Fruit fly (Drosophila melanogaster) whole organism, adult: Measurements from ENCODE around the gene CG43245.

Source experiments
- CG11617 ChIP-seq: fragments of 200-800 bp; sonication (Bioruptor generic); optimal IDR thresholded peaks from 2 replicates; lab custom pipeline; 2017; ENCODE audit warnings: mild to moderate bottlenecking, missing biosample characterization, missing genetic modification reagents, missing genetic modification characterization
- CG12768 ChIP-seq: fragments of 200-800 bp; sonication (Bioruptor generic); optimal IDR thresholded peaks from 2 replicates; lab custom pipeline; 2017; ENCODE audit warnings: missing biosample characterization, missing genetic modification characterization, mild to moderate bottlenecking, moderate library complexity, missing genetic modification reagents
- CG14711 ChIP-seq: fragments of 200-800 bp; sonication (Bioruptor generic); optimal IDR thresholded peaks from 2 replicates; lab custom pipeline; 2018; ENCODE audit warnings: missing biosample characterization, mild to moderate bottlenecking, missing genetic modification characterization, moderate library complexity
- CG1620 ChIP-seq: fragments of 200-800 bp; sonication (Bioruptor generic); optimal IDR thresholded peaks from 2 replicates; lab custom pipeline; 2016; ENCODE audit warnings: missing biosample characterization, missing genetic modification characterization
- CG33017 ChIP-seq: fragments of 200-800 bp; sonication (Bioruptor generic); optimal IDR thresholded peaks from 2 replicates; lab custom pipeline; 2018; ENCODE audit warnings: missing biosample characterization, mild to moderate bottlenecking, missing genetic modification characterization, moderate library complexity
- CG5204 ChIP-seq: fragments of 200-800 bp; sonication (Bioruptor generic); optimal IDR thresholded peaks from 2 replicates; lab custom pipeline; 2016; ENCODE audit warnings: missing biosample characterization, missing genetic modification characterization
- CG7045 ChIP-seq: fragments of 200-800 bp; sonication (Bioruptor generic); optimal IDR thresholded peaks from 2 replicates; lab custom pipeline; 2017; ENCODE audit warnings: missing biosample characterization, mild to moderate bottlenecking, missing genetic modification characterization
- CG7101 ChIP-seq: fragments of 200-800 bp; sonication (Bioruptor generic); optimal IDR thresholded peaks from 2 replicates; lab custom pipeline; 2018; ENCODE audit warnings: missing biosample characterization, mild to moderate bottlenecking, missing genetic modification characterization, moderate library complexity
- Clk ChIP-seq: fragments of 200-800 bp; sonication (Bioruptor generic); optimal IDR thresholded peaks from 2 replicates; lab custom pipeline; 2017; ENCODE audit warnings: missing biosample characterization, missing genetic modification characterization
- Crg-1 ChIP-seq: fragments of 200-800 bp; sonication (Bioruptor generic); optimal IDR thresholded peaks from 2 replicates; lab custom pipeline; 2016; ENCODE audit warnings: missing biosample characterization, missing genetic modification characterization
- Hr96 ChIP-seq: fragments of 200-800 bp; sonication (Bioruptor generic); optimal IDR thresholded peaks from 2 replicates; lab custom pipeline; 2016; ENCODE audit warnings: missing biosample characterization, missing genetic modification characterization
- Mnt ChIP-seq: fragments of 200-800 bp; sonication (Bioruptor generic); optimal IDR thresholded peaks from 2 replicates; lab custom pipeline; 2016; ENCODE audit warnings: missing biosample characterization, mild to moderate bottlenecking, missing genetic modification characterization
- bab1 ChIP-seq: fragments of 200-800 bp; sonication (Bioruptor generic); optimal IDR thresholded peaks from 3 replicates; lab custom pipeline; 2019; ENCODE audit warnings: missing biosample characterization, mild to moderate bottlenecking, missing genetic modification characterization, moderate library complexity
- cic ChIP-seq: fragments of 200-800 bp; sonication (Bioruptor generic); optimal IDR thresholded peaks from 2 replicates; lab custom pipeline; 2017; ENCODE audit warnings: missing biosample characterization, mild to moderate bottlenecking, missing genetic modification characterization, moderate library complexity
- cnc ChIP-seq, 2 experiments: fragments of >200 bp; optimal IDR thresholded peaks; 2 replicates each; lab custom pipeline; 2017
- kay ChIP-seq: fragments of 200-800 bp; sonication (Bioruptor generic); peaks from one replicate; lab custom pipeline; 2016; ENCODE audit warnings: missing biosample characterization, missing genetic modification characterization, borderline replicate concordance
- ovo ChIP-seq: fragments of 200-800 bp; sonication (Bioruptor generic); optimal IDR thresholded peaks from 2 replicates; lab custom pipeline; 2016; ENCODE audit warnings: missing biosample characterization, missing genetic modification characterization
- pad ChIP-seq: fragments of 200-800 bp; sonication (Bioruptor generic); optimal IDR thresholded peaks from 3 replicates; lab custom pipeline; 2017; ENCODE audit warnings: missing biosample characterization, missing genetic modification characterization, mild to moderate bottlenecking, moderate library complexity, missing genetic modification reagents
- tj ChIP-seq: fragments of 200-800 bp; sonication (Bioruptor generic); optimal IDR thresholded peaks from 3 replicates; lab custom pipeline; 2017; ENCODE audit warnings: missing biosample characterization, mild to moderate bottlenecking, missing genetic modification characterization, moderate library complexity
- toe ChIP-seq: fragments of 200-800 bp; sonication (Bioruptor generic); optimal IDR thresholded peaks from 2 replicates; lab custom pipeline; 2016; ENCODE audit warnings: missing biosample characterization, missing genetic modification characterization

Gene CG43245

DNA sequence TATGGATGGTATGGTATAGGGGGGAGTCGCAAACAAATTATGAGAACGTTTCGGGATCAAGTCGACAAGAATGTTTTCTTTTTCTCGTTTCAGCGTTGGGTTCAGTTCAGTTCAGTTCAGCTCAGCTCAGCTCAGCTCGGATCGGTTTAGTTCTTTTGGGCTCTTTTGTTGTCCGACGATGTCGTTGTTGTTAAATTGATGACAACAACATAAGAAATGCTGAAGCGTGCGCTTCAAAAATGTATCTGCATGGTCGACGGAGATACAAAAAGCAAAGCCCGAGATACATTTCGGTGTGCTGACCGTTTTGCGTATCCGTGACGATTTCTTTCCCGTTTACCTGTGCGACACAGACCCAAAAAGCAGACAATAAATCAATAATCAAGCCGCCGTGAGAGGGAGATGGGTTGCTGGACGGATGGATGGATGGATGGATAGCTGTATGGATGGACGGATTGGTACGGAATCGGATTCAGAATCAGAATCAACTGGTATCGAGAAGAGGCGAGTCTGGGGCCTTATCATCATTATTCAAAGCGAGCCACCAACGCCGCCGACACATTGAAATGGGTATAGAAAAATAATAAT is at the start of gene CG43245:
TSS of gene CG43245 (plus strand) at position 310 of the 588 bp plus-strand sequence.
- no peak for TF ChIP-seq CG1620 (GFP tag; lab: Kevin White, UChicago)
- no peak for TF ChIP-seq CG7101
- TF ChIP-seq ovo (GFP tag; lab: Kevin White, UChicago) = no peak
- TF ChIP-seq Clk = no peak
- no peak for TF ChIP-seq bab1
- no peak for TF ChIP-seq CG33017 (tag; lab: Kevin White, UChicago)

DNA sequence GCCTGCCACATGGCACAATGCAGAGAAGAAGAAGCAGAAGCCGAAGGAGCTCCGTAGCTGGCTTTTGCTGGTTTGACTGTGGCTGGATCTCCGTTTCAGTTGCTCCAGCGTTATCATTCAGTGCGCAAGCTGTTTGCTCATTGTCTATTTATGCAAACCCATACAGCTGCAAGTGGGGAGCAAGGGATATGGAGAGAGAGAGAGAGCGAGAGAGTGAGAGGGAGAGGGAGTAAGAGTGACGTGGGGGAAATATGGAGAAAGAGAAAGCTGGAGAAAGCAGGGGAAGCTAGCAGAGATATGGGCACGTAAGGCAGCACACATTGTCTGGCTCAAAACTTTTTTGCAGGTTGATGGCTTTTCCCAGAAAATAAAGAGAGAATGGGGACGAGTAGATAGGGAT is 49.1 kb upstream of the CG43245 start:
- no peak for TF ChIP-seq CG5204 (GFP tag; lab: Kevin White, UChicago)
- no peak for TF ChIP-seq cnc (optimal IDR thresholded peaks at IDR 0.05; lab: Kevin White, UChicago)
- TF ChIP-seq CG12768 (GFP tag; lab: Kevin White, UChicago) = no peak
- TF ChIP-seq Mnt (GFP tag; lab: Kevin White, UChicago) = no peak

DNA sequence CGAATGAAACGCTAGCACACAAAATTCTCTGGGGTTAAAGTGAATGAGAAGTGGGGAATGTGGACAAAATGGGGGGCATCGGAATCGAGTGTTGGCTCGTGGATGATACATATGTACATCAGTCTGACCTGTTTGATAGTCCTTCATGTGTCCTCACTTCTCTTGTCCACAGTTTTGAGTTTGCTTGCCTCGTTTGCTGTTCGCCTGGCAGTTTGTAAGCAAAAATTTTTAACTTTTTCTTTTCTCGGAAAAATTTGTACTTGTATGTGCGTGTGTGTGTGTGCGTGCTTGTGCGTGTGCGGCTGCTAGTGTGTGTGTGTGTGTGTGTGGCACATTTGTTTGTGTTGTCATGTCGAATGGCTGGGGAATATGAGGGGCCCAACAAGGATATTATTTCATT is 48.1 kb upstream of the CG43245 start:
- no peak for TF ChIP-seq Hr96 (GFP tag; lab: Kevin White, UChicago)
- TF ChIP-seq kay (GFP tag; lab: Kevin White, UChicago) = no peak
- no peak for TF ChIP-seq cic (GFP tag; lab: Kevin White, UChicago)
- TF ChIP-seq CG7045 (GFP tag; lab: Kevin White, UChicago) = no peak
- no peak for TF ChIP-seq Clk

DNA sequence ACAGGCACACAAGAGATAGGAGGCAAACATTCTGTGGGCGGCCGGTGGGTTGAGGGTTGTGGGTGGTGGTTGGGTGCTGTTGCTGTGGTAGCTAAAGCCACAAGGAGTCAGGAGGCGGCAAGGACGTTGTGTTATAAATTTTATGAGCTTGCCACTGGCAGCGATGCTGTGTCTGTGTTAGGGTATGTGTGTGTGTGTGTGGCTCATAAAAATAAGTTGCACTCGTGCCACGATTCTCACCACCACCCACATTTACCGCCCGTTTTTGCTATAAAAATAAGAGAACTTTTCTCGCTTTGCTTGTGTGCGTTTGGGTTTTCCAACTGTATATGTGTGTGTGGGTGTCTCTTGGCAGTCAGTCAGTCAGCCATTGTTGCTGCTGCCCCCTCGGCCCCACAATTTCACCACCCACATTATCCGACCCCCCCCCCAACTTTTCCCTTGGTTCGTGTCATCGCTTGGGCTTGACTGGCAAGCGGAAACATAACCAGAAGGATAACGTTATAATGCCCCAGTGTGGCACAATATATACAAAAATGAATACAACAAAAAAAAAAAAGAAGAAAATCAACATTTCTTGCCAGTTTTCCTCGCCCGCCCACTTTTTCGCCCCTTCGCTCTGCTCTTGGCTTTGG is 46.8 kb upstream of the CG43245 start:
- no peak for TF ChIP-seq bab1

DNA sequence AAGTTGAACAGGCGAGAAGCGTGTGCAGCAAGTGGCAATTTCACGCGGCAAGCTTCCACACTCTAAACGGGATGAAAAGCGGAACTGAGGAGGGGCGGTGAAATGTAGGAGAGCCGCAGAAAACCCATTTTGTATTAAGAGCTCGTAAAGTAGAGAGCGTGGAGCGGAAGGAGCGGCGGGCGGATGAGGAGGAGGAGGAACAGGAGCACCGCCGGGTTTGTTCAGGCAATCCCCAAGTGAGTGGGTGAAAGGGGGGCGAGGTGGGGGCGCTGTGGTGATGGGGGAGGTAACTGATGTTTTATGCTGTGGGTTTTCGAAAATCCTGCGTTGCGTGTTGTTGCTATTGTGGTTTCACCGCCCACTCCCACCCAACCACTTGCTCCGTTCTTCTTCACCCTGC is 44.6 kb upstream of the CG43245 start:
- no peak for TF ChIP-seq CG14711 (tag; lab: Kevin White, UChicago)
- TF ChIP-seq Crg-1 (GFP tag; lab: Kevin White, UChicago) = no peak
- TF ChIP-seq CG5204 (GFP tag; lab: Kevin White, UChicago) = no peak
- no peak for TF ChIP-seq CG33017 (tag; lab: Kevin White, UChicago)
- no peak for TF ChIP-seq tj
- no peak for TF ChIP-seq CG7101
- no peak for TF ChIP-seq Mnt (GFP tag; lab: Kevin White, UChicago)
- TF ChIP-seq CG1620 (GFP tag; lab: Kevin White, UChicago) = no peak

DNA sequence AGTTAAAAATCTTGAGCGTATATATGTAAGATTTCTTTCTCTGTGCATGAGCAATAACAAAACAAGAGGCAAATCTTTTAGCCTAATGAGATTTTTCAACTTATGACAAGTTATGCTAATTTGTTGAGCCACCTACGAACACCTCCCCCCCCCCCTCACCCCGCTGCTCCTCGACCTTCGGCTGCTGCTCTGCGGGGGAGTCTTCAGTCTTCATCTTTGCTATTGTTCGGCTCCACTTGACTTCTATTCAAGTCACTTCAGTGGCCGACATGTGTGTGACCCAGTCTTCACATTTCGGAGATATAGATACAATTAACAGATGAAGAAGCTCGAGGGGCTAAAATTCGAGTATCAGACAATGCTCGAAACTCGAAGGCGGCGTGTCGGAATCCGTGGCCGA is 39.7 kb upstream of the CG43245 start:
- TF ChIP-seq ovo (GFP tag; lab: Kevin White, UChicago) (no peak), CG7101 (no peak), CG7045 (GFP tag; lab: Kevin White, UChicago) (no peak), CG5204 (GFP tag; lab: Kevin White, UChicago) (no peak), kay (GFP tag; lab: Kevin White, UChicago) (no peak), cic (GFP tag; lab: Kevin White, UChicago) (no peak), tj (no peak)

DNA sequence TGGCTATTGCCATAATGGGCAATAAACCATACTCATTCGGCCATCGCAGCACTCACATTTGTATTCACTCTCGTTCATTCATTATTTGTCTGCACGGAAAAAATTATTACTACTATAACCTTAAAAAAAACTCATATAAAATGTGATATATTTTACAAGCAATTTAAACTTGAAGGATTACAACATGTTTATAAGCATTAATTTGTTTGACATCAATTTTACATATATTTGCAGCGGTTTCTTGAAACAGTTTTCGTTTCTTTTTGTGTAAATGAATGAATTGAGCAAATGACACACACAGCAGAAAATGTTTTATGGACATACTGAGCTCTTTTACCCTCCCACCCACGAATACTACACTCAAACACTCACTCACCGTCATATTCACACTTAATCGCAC is 38.2 kb upstream of the CG43245 start:
- no peak for TF ChIP-seq Crg-1 (GFP tag; lab: Kevin White, UChicago)
- no peak for TF ChIP-seq Hr96 (GFP tag; lab: Kevin White, UChicago)
- TF ChIP-seq CG33017 (tag; lab: Kevin White, UChicago) = no peak
- no peak for TF ChIP-seq CG12768 (GFP tag; lab: Kevin White, UChicago)
- TF ChIP-seq CG7101 = no peak
- TF ChIP-seq tj = no peak
- no peak for TF ChIP-seq CG11617 (GFP tag; lab: Kevin White, UChicago)
- no peak for TF ChIP-seq CG7045 (GFP tag; lab: Kevin White, UChicago)
- TF ChIP-seq Clk = no peak
- TF ChIP-seq kay (GFP tag; lab: Kevin White, UChicago) = no peak
- no peak for TF ChIP-seq pad (GFP tag; lab: Kevin White, UChicago)
- no peak for TF ChIP-seq CG1620 (GFP tag; lab: Kevin White, UChicago)
- no peak for TF ChIP-seq cnc (optimal IDR thresholded peaks at IDR 0.05; lab: Kevin White, UChicago)

DNA sequence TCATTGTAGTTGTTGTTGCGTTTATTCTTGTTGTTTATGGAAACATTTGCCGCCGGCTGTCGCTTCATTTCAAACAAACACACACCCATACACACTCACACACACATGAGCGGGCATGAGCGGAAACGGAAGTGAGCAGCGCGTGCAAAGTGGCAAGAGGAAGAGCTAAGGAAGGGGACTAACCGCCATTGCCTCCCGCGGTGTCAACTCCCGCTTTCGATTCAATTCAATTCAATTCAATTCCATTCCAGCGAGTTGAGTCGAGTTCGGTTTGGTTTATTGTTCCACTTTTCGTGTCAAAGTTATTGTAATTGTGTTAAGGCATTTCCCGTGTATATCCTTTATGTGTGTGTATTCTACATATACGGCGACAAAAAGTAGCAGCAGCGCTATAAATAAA is 37.2 kb upstream of the CG43245 start:
- TF ChIP-seq pad (GFP tag; lab: Kevin White, UChicago) = no peak
- TF ChIP-seq Clk = no peak
- no peak for TF ChIP-seq CG7045 (GFP tag; lab: Kevin White, UChicago)
- no peak for TF ChIP-seq CG11617 (GFP tag; lab: Kevin White, UChicago)
- TF ChIP-seq CG5204 (GFP tag; lab: Kevin White, UChicago) = no peak
- TF ChIP-seq CG1620 (GFP tag; lab: Kevin White, UChicago) = no peak
- TF ChIP-seq cnc (optimal IDR thresholded peaks at IDR 0.05; lab: Kevin White, UChicago) = no peak
- TF ChIP-seq CG12768 (GFP tag; lab: Kevin White, UChicago) = no peak
- no peak for TF ChIP-seq cic (GFP tag; lab: Kevin White, UChicago)
- no peak for TF ChIP-seq Mnt (GFP tag; lab: Kevin White, UChicago)
- no peak for TF ChIP-seq Crg-1 (GFP tag; lab: Kevin White, UChicago)
- no peak for TF ChIP-seq CG14711 (tag; lab: Kevin White, UChicago)
- no peak for TF ChIP-seq bab1
- no peak for TF ChIP-seq tj
- no peak for TF ChIP-seq toe (GFP tag; lab: Kevin White, UChicago)
- TF ChIP-seq ovo (GFP tag; lab: Kevin White, UChicago) = no peak
- no peak for TF ChIP-seq kay (GFP tag; lab: Kevin White, UChicago)
